Fruit fly (Drosophila melanogaster) whole organism, embryonic: ENCODE data around the gene CG15740.
A peak's percentile ranks its signal among the peaks of the same experiment; 100 is the strongest.

Experiments used
- Ada2b ChIP-seq: fragments of 200-800 bp; sonication (Bioruptor generic); IDR thresholded peaks from 2 replicates; pipeline ENCODE4 v1.3.6; 2022; ENCODE audit warnings: missing biosample characterization, missing genetic modification characterization
- Asciz ChIP-seq: fragments of 200-800 bp; sonication (Bioruptor generic); optimal IDR thresholded peaks from 2 replicates; lab custom pipeline; 2017; ENCODE audit warnings: missing biosample characterization, mild to moderate bottlenecking, missing genetic modification characterization, missing genetic modification reagents
- Atf6 ChIP-seq: fragments of 200-800 bp; sonication (Bioruptor generic); IDR thresholded peaks from 2 replicates; pipeline ENCODE4 v1.3.6; 2022; ENCODE audit warnings: missing biosample characterization, missing genetic modification characterization
- C15 ChIP-seq: fragments of 200-800 bp; sonication (Bioruptor generic); IDR thresholded peaks from 3 replicates; pipeline ENCODE4 v1.3.6; 2022; ENCODE audit warnings: missing biosample characterization, missing genetic modification characterization
- CG11093 ChIP-seq: fragments of 200-800 bp; sonication (Bioruptor generic); IDR thresholded peaks from 3 replicates; pipeline ENCODE4 v1.3.6; 2022; ENCODE audit warnings: missing biosample characterization, missing genetic modification characterization
- CG11695 ChIP-seq: fragments of 200-800 bp; sonication (Bioruptor generic); IDR thresholded peaks from 3 replicates; pipeline ENCODE4 v1.3.6; 2022; ENCODE audit warnings: missing biosample characterization, missing genetic modification characterization
- CG11723 ChIP-seq: fragments of 200-800 bp; sonication (Bioruptor generic); optimal IDR thresholded peaks from 2 replicates; lab custom pipeline; 2017; ENCODE audit warnings: missing biosample characterization, mild to moderate bottlenecking, missing genetic modification characterization
- CG12155 ChIP-seq: fragments of 200-800 bp; sonication (Bioruptor generic); optimal IDR thresholded peaks from 3 replicates; lab custom pipeline; 2016; ENCODE audit warnings: missing biosample characterization, missing genetic modification characterization
- CG14014 ChIP-seq: fragments of 200-800 bp; sonication (Bioruptor generic); IDR thresholded peaks from 2 replicates; pipeline ENCODE4 v1.3.6; 2022; ENCODE audit warnings: missing biosample characterization, missing genetic modification characterization
- CG14667 ChIP-seq: fragments of 200-800 bp; sonication (Bioruptor generic); IDR thresholded peaks from 2 replicates; pipeline ENCODE4 v1.3.6; 2022; ENCODE audit warnings: missing biosample characterization, missing genetic modification characterization
- CG15011 ChIP-seq: fragments of 200-800 bp; sonication (Bioruptor generic); optimal IDR thresholded peaks from 3 replicates; lab custom pipeline; 2018; ENCODE audit warnings: missing biosample characterization, mild to moderate bottlenecking, missing genetic modification characterization
- CG17359 ChIP-seq: fragments of 200-800 bp; sonication (Bioruptor generic); optimal IDR thresholded peaks from 3 replicates; lab custom pipeline; 2018; ENCODE audit warnings: missing biosample characterization, mild to moderate bottlenecking, missing genetic modification characterization, moderate library complexity
- CG18619 ChIP-seq: fragments of 200-800 bp; sonication (Bioruptor generic); optimal IDR thresholded peaks from 3 replicates; lab custom pipeline; 2017; ENCODE audit warnings: missing biosample characterization, mild to moderate bottlenecking, missing genetic modification characterization
- CG2199 ChIP-seq: fragments of 200-800 bp; sonication (Bioruptor generic); IDR thresholded peaks from 3 replicates; pipeline ENCODE4 v1.3.6; 2022; ENCODE audit warnings: missing biosample characterization, missing genetic modification characterization
- CG2875 ChIP-seq: fragments of 200-800 bp; sonication (Bioruptor generic); optimal IDR thresholded peaks from 2 replicates; lab custom pipeline; 2017; ENCODE audit warnings: missing biosample characterization, mild to moderate bottlenecking, missing genetic modification characterization, missing genetic modification reagents
- CG34422 ChIP-seq: fragments of 200-800 bp; sonication (Bioruptor generic); IDR thresholded peaks from 3 replicates; pipeline ENCODE4 v1.3.6; 2022; ENCODE audit warnings: missing biosample characterization, missing genetic modification characterization
- CG43689 ChIP-seq: fragments of 200-800 bp; sonication (Bioruptor generic); IDR thresholded peaks from 2 replicates; pipeline ENCODE4 v1.3.6; 2022; ENCODE audit warnings: missing biosample characterization, missing genetic modification characterization
- CG4404 ChIP-seq: fragments of 200-800 bp; sonication (Bioruptor generic); IDR thresholded peaks from 2 replicates; pipeline ENCODE4 v1.3.6; 2022; ENCODE audit warnings: missing biosample characterization, missing genetic modification characterization
- CG4707 ChIP-seq: fragments of 200-800 bp; sonication (Bioruptor generic); optimal IDR thresholded peaks from 2 replicates; lab custom pipeline; 2018; ENCODE audit warnings: missing biosample characterization, mild to moderate bottlenecking, missing genetic modification characterization, moderate library complexity
- CG6791 ChIP-seq: fragments of 200-800 bp; sonication (Bioruptor generic); IDR thresholded peaks from 3 replicates; pipeline ENCODE4 v1.3.6; 2022; ENCODE audit warnings: missing biosample characterization, missing genetic modification characterization; ENCODE audit not compliant: partially characterized antibody
- CG7271 ChIP-seq: fragments of 200-800 bp; sonication (Bioruptor generic); optimal IDR thresholded peaks from 2 replicates; lab custom pipeline; 2018; ENCODE audit warnings: missing biosample characterization, mild to moderate bottlenecking, missing genetic modification characterization, moderate library complexity
- CG8924 ChIP-seq: fragments of 200-800 bp; optimal IDR thresholded peaks from 3 replicates; lab custom pipeline; 2019; ENCODE audit warnings: missing biosample characterization, mild to moderate bottlenecking, missing genetic modification characterization, moderate library complexity
- Dbx ChIP-seq: fragments of 200-800 bp; sonication (Bioruptor generic); IDR thresholded peaks from 3 replicates; pipeline ENCODE4 v1.3.6; 2022; ENCODE audit warnings: missing biosample characterization, missing genetic modification characterization
- Dip3 ChIP-seq: fragments of 200-800 bp; sonication (Bioruptor generic); optimal IDR thresholded peaks from 3 replicates; lab custom pipeline; 2016; ENCODE audit warnings: missing biosample characterization, missing genetic modification characterization
- GATAe ChIP-seq: fragments of 200-800 bp; sonication (Bioruptor generic); conservative IDR thresholded peaks from 2 replicates; pipeline ENCODE4 v1.3.6; 2022; ENCODE audit warnings: missing biosample characterization, missing genetic modification characterization
- HHEX ChIP-seq: fragments of 200-800 bp; sonication (Bioruptor generic); optimal IDR thresholded peaks from 3 replicates; lab custom pipeline; 2017; ENCODE audit warnings: missing biosample characterization, mild to moderate bottlenecking, missing genetic modification characterization, missing genetic modification reagents
- Hey ChIP-seq: fragments of 200-800 bp; sonication (Bioruptor generic); optimal IDR thresholded peaks from 3 replicates; lab custom pipeline; 2018; ENCODE audit warnings: missing biosample characterization, mild to moderate bottlenecking, missing genetic modification characterization
- Hsf ChIP-seq: fragments of 200-800 bp; sonication (Bioruptor generic); optimal IDR thresholded peaks from 3 replicates; lab custom pipeline; 2016; ENCODE audit warnings: missing biosample characterization, missing genetic modification characterization
- Lhr ChIP-seq: fragments of 200-800 bp; sonication (Bioruptor generic); optimal IDR thresholded peaks from 3 replicates; lab custom pipeline; 2017; ENCODE audit warnings: mild to moderate bottlenecking, missing biosample characterization, missing genetic modification reagents, missing genetic modification characterization
- NC2α ChIP-seq: fragments of 200-800 bp; sonication (Bioruptor generic); optimal IDR thresholded peaks from 2 replicates; lab custom pipeline; 2016; ENCODE audit warnings: missing biosample characterization, missing genetic modification characterization
- Neu2 ChIP-seq: fragments of 200-800 bp; sonication (Bioruptor generic); optimal IDR thresholded peaks from 3 replicates; lab custom pipeline; 2016; ENCODE audit warnings: missing biosample characterization, missing genetic modification characterization, borderline replicate concordance
- Poxn ChIP-seq: fragments of 200-800 bp; sonication (Bioruptor generic); IDR thresholded peaks from 2 replicates; pipeline ENCODE4 v1.3.6; 2022; ENCODE audit warnings: missing biosample characterization, missing genetic modification characterization
- Spps ChIP-seq: fragments of 200-800 bp; sonication (Bioruptor generic); optimal IDR thresholded peaks from 2 replicates; lab custom pipeline; 2018; ENCODE audit warnings: missing biosample characterization, mild to moderate bottlenecking, missing genetic modification characterization
- YL-1 ChIP-seq: fragments of 200-800 bp; sonication (Bioruptor generic); optimal IDR thresholded peaks from 3 replicates; lab custom pipeline; 2017; ENCODE audit warnings: missing biosample characterization, mild to moderate bottlenecking, missing genetic modification characterization
- ci ChIP-seq: fragments of 200-800 bp; sonication (Bioruptor generic); IDR thresholded peaks from 3 replicates; pipeline ENCODE4 v1.3.6; 2022; ENCODE audit warnings: missing biosample characterization, missing genetic modification characterization
- esg ChIP-seq: fragments of 200-800 bp; sonication (Bioruptor generic); conservative IDR thresholded peaks from 2 replicates; pipeline ENCODE4 v1.3.6; 2022; ENCODE audit warnings: missing biosample characterization, missing genetic modification characterization
- gsb ChIP-seq: fragments of 200-800 bp; sonication (Bioruptor generic); IDR thresholded peaks from 2 replicates; pipeline ENCODE4 v1.3.6; 2022; ENCODE audit warnings: missing biosample characterization, missing genetic modification characterization
- hkb ChIP-seq, 2 experiments: fragments of 200-800 bp in 1 of 2; fragments of >200 bp in 1 of 2; sonication (Bioruptor generic) in 1 of 2; IDR thresholded peaks in 1 of 2; optimal IDR thresholded peaks in 1 of 2; 2 replicates each; pipeline versions ENCODE4 v1.3.6 to Lab custom; 2017 to 2022; ENCODE audit warnings: missing biosample characterization in 1 of 2, missing genetic modification characterization in 1 of 2
- jigr1 ChIP-seq: fragments of 200-800 bp; sonication (Bioruptor generic); IDR thresholded peaks from 3 replicates; pipeline ENCODE4 v1.3.6; 2022; ENCODE audit warnings: missing biosample characterization, missing genetic modification characterization
- knrl ChIP-seq: fragments of 200-800 bp; sonication (Bioruptor generic); IDR thresholded peaks from 3 replicates; pipeline ENCODE4 v1.3.6; 2022; ENCODE audit warnings: missing biosample characterization, missing genetic modification characterization; ENCODE audit not compliant: partially characterized antibody
- lov ChIP-seq, 2 experiments: fragments of 200-800 bp in 1 of 2; fragments of >200 bp in 1 of 2; sonication (Bioruptor generic) in 1 of 2; IDR thresholded peaks in 1 of 2; optimal IDR thresholded peaks in 1 of 2; 2 replicates in 1 of 2; 3 replicates in 1 of 2; pipeline versions ENCODE4 v1.3.6 to Lab custom; 2017 to 2022; ENCODE audit warnings: missing biosample characterization in 1 of 2, missing genetic modification characterization in 1 of 2
- maf-S ChIP-seq: fragments of 200-800 bp; sonication (Bioruptor generic); optimal IDR thresholded peaks from 2 replicates; lab custom pipeline; 2016; ENCODE audit warnings: missing biosample characterization, missing genetic modification characterization
- onecut ChIP-seq: fragments of 200-800 bp; sonication (Bioruptor generic); IDR thresholded peaks from 2 replicates; pipeline ENCODE4 v1.3.6; 2022; ENCODE audit warnings: missing biosample characterization, missing genetic modification characterization
- peb ChIP-seq: fragments of 200-800 bp; sonication (Bioruptor generic); IDR thresholded peaks from 2 replicates; pipeline ENCODE4 v1.3.6; 2022; ENCODE audit warnings: missing biosample characterization, missing genetic modification characterization
- ro ChIP-seq: fragments of 200-800 bp; sonication (Bioruptor generic); IDR thresholded peaks from 2 replicates; pipeline ENCODE4 v1.3.6; 2022; ENCODE audit warnings: missing biosample characterization, missing genetic modification characterization
- salm ChIP-seq: fragments of 200-800 bp; sonication (Bioruptor generic); optimal IDR thresholded peaks from 2 replicates; lab custom pipeline; 2018; ENCODE audit warnings: missing biosample characterization, mild to moderate bottlenecking, missing genetic modification characterization
- trem ChIP-seq: fragments of 200-800 bp; optimal IDR thresholded peaks from 3 replicates; lab custom pipeline; 2019; ENCODE audit warnings: missing biosample characterization, mild to moderate bottlenecking, missing genetic modification characterization, moderate library complexity
- wor ChIP-seq: fragments of 200-800 bp; sonication (Bioruptor generic); IDR thresholded peaks from 2 replicates; pipeline ENCODE4 v1.3.6; 2022; ENCODE audit warnings: missing biosample characterization, missing genetic modification characterization
- z ChIP-seq: fragments of 200-800 bp; sonication (Bioruptor generic); IDR thresholded peaks from 3 replicates; pipeline ENCODE4 v1.3.6; 2022; ENCODE audit warnings: missing biosample characterization, missing genetic modification characterization
- zfh2 ChIP-seq: fragments of 200-800 bp; sonication (Bioruptor generic); optimal IDR thresholded peaks from 2 replicates; lab custom pipeline; 2016; ENCODE audit warnings: missing biosample characterization, missing genetic modification characterization

CG15740 gene

dm6 chrX:11854758-11855465 is 9.0 kb upstream of the CG15740 start, which contains the start of the genes CG10347 and ATP7 (continued):
- TF ChIP-seq CG2875 (GFP tag; lab: Kevin White, UChicago) = no peak
- TF ChIP-seq onecut (GFP tag; lab: Robert Waterston, UW) = no peak
- TF ChIP-seq CG18619 (GFP tag; lab: Kevin White, UChicago) = no peak
- no peak for TF ChIP-seq Asciz (GFP tag; lab: Kevin White, UChicago)
- TF ChIP-seq CG17359 (tag; lab: Kevin White, UChicago) = no peak
- no peak for TF ChIP-seq Poxn (GFP tag; lab: Robert Waterston, UW)
- TF ChIP-seq Dbx (GFP tag; lab: Robert Waterston, UW) = 0 out of 3 replicates have a peak, but pooled peaks have one; percentile 13
- no peak for TF ChIP-seq ro (GFP tag; lab: Robert Waterston, UW)
- TF ChIP-seq Spps = no peak
- no peak for TF ChIP-seq Atf6
- no peak for TF ChIP-seq CG15011 (GFP tag; lab: Kevin White, UChicago)
- TF ChIP-seq CG14014 (GFP tag; lab: Robert Waterston, UW) = no peak
- TF ChIP-seq z (GFP tag; lab: Robert Waterston, UW) = no peak
- no peak for TF ChIP-seq Hey
- TF ChIP-seq CG11723 (GFP tag; lab: Kevin White, UChicago) = no peak
- peak; percentile 46 for TF ChIP-seq YL-1 (GFP tag; lab: Kevin White, UChicago)
- no peak for TF ChIP-seq Neu2 (GFP tag; lab: Kevin White, UChicago)
- no peak for TF ChIP-seq gsb
- TF ChIP-seq Dip3 (GFP tag; lab: Kevin White, UChicago) = peak; percentile 36
- no peak for TF ChIP-seq esg (GFP tag; lab: Robert Waterston, UW)
- peak; percentile 20 for TF ChIP-seq zfh2 (GFP tag; lab: Kevin White, UChicago)
- TF ChIP-seq hkb (optimal IDR thresholded peaks at IDR 0.05; lab: Kevin White, UChicago) = peak; percentile 98
- TF ChIP-seq hkb (GFP tag; IDR thresholded peaks at IDR 0.05; lab: Robert Waterston, UW) = no peak
- no peak for TF ChIP-seq HHEX (GFP tag; lab: Kevin White, UChicago)
- TF ChIP-seq jigr1 (GFP tag; lab: Robert Waterston, UW) = no peak
- peak; percentile 86 for TF ChIP-seq CG6791 (GFP tag; lab: Robert Waterston, UW)
- TF ChIP-seq CG34422 (GFP tag; lab: Robert Waterston, UW) = peak; percentile 17; the same call in 1 of the 3 replicates
- no peak for TF ChIP-seq CG7271 (tag; lab: Kevin White, UChicago)
- TF ChIP-seq CG12155 (GFP tag; lab: Kevin White, UChicago) = peak; percentile 19
- no peak for TF ChIP-seq wor (GFP tag; lab: Robert Waterston, UW)
- TF ChIP-seq CG4404 (GFP tag; lab: Robert Waterston, UW) = no peak
- TF ChIP-seq CG8924 = peak; percentile 41
- TF ChIP-seq NC2α (GFP tag; lab: Kevin White, UChicago) = no peak
- TF ChIP-seq trem = peak; percentile 40
- TF ChIP-seq peb (GFP tag; lab: Robert Waterston, UW) = no peak
- TF ChIP-seq CG43689 (GFP tag; lab: Robert Waterston, UW) = no peak
- TF ChIP-seq salm (tag; lab: Kevin White, UChicago) = no peak
- TF ChIP-seq ci (GFP tag; lab: Robert Waterston, UW) = no peak
- TF ChIP-seq Lhr (GFP tag; lab: Kevin White, UChicago) = no peak
- no peak for TF ChIP-seq CG4707 (GFP tag; lab: Kevin White, UChicago)
- TF ChIP-seq Ada2b (GFP tag; lab: Robert Waterston, UW) = no peak
- TF ChIP-seq Hsf (GFP tag; lab: Kevin White, UChicago) = peak; percentile 39
- TF ChIP-seq lov (optimal IDR thresholded peaks at IDR 0.05; lab: Kevin White, UChicago) = no peak
- no peak for TF ChIP-seq lov (GFP tag; IDR thresholded peaks at IDR 0.05; lab: Robert Waterston, UW)
- TF ChIP-seq knrl (GFP tag; lab: Robert Waterston, UW) = peak; percentile 93
- TF ChIP-seq CG11093 = no peak
- no peak for TF ChIP-seq CG2199 (GFP tag; lab: Robert Waterston, UW)
- TF ChIP-seq maf-S (GFP tag; lab: Kevin White, UChicago) = no peak
- no peak for TF ChIP-seq CG11695 (GFP tag; lab: Robert Waterston, UW)
- TF ChIP-seq C15 = no peak
- TF ChIP-seq GATAe (GFP tag; lab: Robert Waterston, UW) = no peak
- TF ChIP-seq CG14667 (GFP tag; lab: Robert Waterston, UW) = no peak
